Worm (Caenorhabditis elegans): Measurements from ENCODE around the gene ubc-20.

ce11 chrIII:175733-176132 is 12.9 kb upstream of the ubc-20 start, which contains the start of gene clec-148:
- no peak for TF ChIP-seq npax-4 (tag; optimal IDR thresholded peaks at IDR 0.05)
- no peak for TF ChIP-seq ceh-31 (tag; optimal IDR thresholded peaks at IDR 0.05)
- TF ChIP-seq rnt-1 (tag; optimal IDR thresholded peaks at IDR 0.05) = no peak
- no peak for TF ChIP-seq zip-5 (tag; optimal IDR thresholded peaks at IDR 0.05)
